Worm (Caenorhabditis elegans) whole organism, L1 larva: Measurements from ENCODE around the gene sfxn-1.5.
"Not testable (repeated sequence)": the region's sequence is repeated elsewhere in the genome, so short reads cannot be mapped to it uniquely, and the experiment has no call there.

Source experiments
- fos-1 ChIP-seq: fragments of 150-350 bp; optimal IDR thresholded peaks from 2 replicates; lab custom pipeline; 2014; ENCODE audit warnings: missing biosample characterization, missing genetic modification characterization
- grh-1 ChIP-seq: fragments of 200-800 bp; sonication (Bioruptor generic); IDR thresholded peaks from 2 replicates; pipeline ENCODE4 v1.3.6; 2022; ENCODE audit warnings: missing genetic modification reagents, missing genetic modification characterization, missing compliant biosample characterization
- hlh-4 ChIP-seq: sonication (generic microtip); optimal IDR thresholded peaks from 2 replicates; lab custom pipeline; 2016; ENCODE audit warnings: mild to moderate bottlenecking, missing genetic modification characterization, missing compliant biosample characterization
- lin-14 ChIP-seq: fragments of 200-800 bp; sonication (Bioruptor generic); optimal IDR thresholded peaks from 2 replicates; lab custom pipeline; 2018; ENCODE audit warnings: mild to moderate bottlenecking, missing genetic modification characterization, moderate library complexity, missing compliant biosample characterization
- lin-35 ChIP-seq, 2 experiments: fragments of 150-350 bp; optimal IDR thresholded peaks; 2 replicates each; lab custom pipeline; 2014; ENCODE audit warnings: missing biosample characterization in 2 of 2, missing genetic modification characterization in 2 of 2, missing genetic modification reagents in 2 of 2
- lsy-2 ChIP-seq, 2 experiments: fragments of 150-350 bp; optimal IDR thresholded peaks; 2 replicates each; lab custom pipeline; 2014; ENCODE audit warnings: missing biosample characterization in 2 of 2, missing genetic modification characterization in 2 of 2
- nhr-77 ChIP-seq: fragments of 150-350 bp; optimal IDR thresholded peaks from 2 replicates; lab custom pipeline; 2014; ENCODE audit warnings: missing biosample characterization, missing genetic modification characterization
- skn-1 ChIP-seq: fragments of 150-350 bp; optimal IDR thresholded peaks from 2 replicates; lab custom pipeline; 2014; ENCODE audit warnings: missing biosample characterization, missing genetic modification characterization
- tbx-2 ChIP-seq: sonication (generic microtip); optimal IDR thresholded peaks from 2 replicates; lab custom pipeline; 2016; ENCODE audit warnings: missing genetic modification characterization, missing compliant biosample characterization

- TF ChIP-seq nhr-77 (tag; lab: Kevin White, UChicago); hlh-4 (tag; lab: Kevin White, UChicago); skn-1; fos-1; lin-35 (GFP tag; optimal IDR thresholded peaks at IDR 0.05; lab: Kevin White, UChicago): not testable (repeated sequence)
- peak; percentile 78 for TF ChIP-seq grh-1 (GFP tag; lab: Robert Waterston, UW)
- peak; percentile 9 to 57 for TF ChIP-seq lsy-2 (tag; optimal IDR thresholded peaks at IDR 0.05; lab: Kevin White, UChicago)
- TF ChIP-seq lin-14 (GFP tag; lab: Kevin White, UChicago) = peak; percentile 98
- peak; percentile 75 for TF ChIP-seq tbx-2
Measured at ce11 chrX:11643767-11644235, 17.7 kb downstream of the sfxn-1.5 start, which contains the start of gene sto-4.
